Worm (Caenorhabditis elegans) whole organism, L4/young adult: ENCODE data around the gene srt-52.

ENCODE experiments used
- W03F9.2 ChIP-seq: fragments of 150-350 bp; optimal IDR thresholded peaks from 2 replicates; lab custom pipeline; 2014; ENCODE audit warnings: missing biosample characterization, missing genetic modification characterization
- dao-5 ChIP-seq: sonication (generic microtip); optimal IDR thresholded peaks from 2 replicates; lab custom pipeline; 2016; ENCODE audit warnings: missing genotype, missing genetic modification characterization, moderate library complexity, missing compliant biosample characterization
- him-1 ChIP-seq: sonication (generic microtip); optimal IDR thresholded peaks from 2 replicates; lab custom pipeline; 2016; ENCODE audit warnings: missing genotype, missing genetic modification reagents, missing genetic modification characterization, missing compliant biosample characterization

Gene srt-52

DNA sequence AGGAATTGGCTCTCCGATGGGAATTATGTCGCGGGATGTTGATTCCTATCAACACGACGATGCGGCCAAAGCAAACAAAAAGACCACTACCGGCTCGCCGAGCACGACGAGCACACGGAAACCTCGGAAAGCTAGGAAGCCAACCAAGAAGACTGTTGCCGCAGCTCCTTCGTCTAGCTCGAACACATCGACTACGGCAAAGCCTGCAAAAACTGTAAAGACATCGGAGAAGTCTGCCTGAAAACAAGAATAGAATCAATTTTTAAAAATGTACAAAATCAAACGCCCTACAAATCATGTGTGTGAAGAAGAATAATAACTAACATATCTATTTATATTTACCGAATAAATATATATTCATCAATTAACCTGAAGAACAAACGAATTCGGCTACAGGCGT is 49.6 kb downstream of the srt-52 start:
- no peak for TF ChIP-seq dao-5
- no peak for TF ChIP-seq him-1 (tag; lab: Kevin White, UChicago)
- TF ChIP-seq W03F9.2 (tag; lab: Kevin White, UChicago): no peak

DNA sequence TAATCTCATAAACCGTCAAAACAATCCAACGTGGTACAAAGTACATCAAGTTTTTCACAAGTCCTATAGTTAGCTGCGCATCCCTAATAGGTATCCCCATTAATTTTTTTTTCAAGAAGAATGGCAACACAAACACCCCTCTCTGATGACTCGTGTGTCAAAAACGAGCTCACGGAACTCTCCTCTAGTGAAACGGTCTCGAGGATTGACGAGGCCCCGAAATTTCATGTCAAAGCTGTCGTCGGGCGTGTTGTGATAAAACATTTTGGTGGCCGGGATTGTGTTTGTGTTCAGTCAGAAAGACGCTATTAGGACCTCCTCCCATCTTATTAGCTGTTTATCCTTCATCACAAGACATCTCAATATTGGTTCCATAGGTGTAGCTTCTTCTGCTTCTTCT is 54.5 kb downstream of the srt-52 start, which contains the start of gene idpp-2:
TSS of gene idpp-2 (plus strand) at position 301 of the 400 bp plus-strand sequence.
- TF ChIP-seq W03F9.2 (tag; lab: Kevin White, UChicago) (no peak), him-1 (tag; lab: Kevin White, UChicago) (no peak), dao-5 (no peak)
